Fruit fly (Drosophila melanogaster): ENCODE results near the gene Whamy.

Whamy gene

DNA sequence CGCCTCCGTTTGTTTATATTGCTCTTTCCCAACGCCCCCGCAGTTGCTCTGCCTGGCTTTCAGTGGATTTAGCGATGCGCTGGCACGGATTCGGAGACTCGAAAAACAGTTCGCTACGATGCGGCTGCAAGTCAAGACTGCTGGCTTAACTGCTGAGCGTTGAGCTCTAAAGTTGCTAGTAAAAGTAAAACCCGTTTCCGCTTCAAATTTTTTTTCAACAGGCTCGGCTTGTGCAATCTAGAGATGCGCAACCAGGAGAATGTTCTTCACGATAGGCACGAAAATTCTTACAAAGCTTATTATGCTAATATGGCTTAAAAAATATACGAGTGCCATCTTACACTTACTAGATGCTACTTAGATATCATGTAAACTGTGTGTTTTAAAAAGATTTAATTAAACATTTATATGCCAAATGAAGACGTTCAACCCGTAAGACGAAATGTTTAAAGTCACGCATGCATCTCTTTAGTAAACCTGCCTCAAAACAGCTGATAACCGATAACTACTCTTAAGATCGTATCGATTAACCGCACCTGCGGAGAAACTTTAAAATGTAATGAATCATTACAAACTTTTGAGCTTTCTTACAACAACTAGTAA lies 26.8 kb downstream of the Whamy start, which contains the start of gene CG12948 (continued):
- peak; percentile 49 for TF ChIP-seq corto (GFP tag; optimal IDR thresholded peaks at IDR 0.05)
- TF ChIP-seq Side (GFP tag; optimal IDR thresholded peaks at IDR 0.05), result peak; percentile 19
- no peak for TF ChIP-seq Optix (GFP tag; IDR thresholded peaks at IDR 0.05)
- no peak; the same call in 1 of the 2 replicates for TF ChIP-seq CG32772 (GFP tag; IDR thresholded peaks at IDR 0.05)
- TF ChIP-seq gcm (GFP tag; optimal IDR thresholded peaks at IDR 0.05), result no peak
- no peak for TF ChIP-seq Asciz (GFP tag; optimal IDR thresholded peaks at IDR 0.05)
- TF ChIP-seq ken (GFP tag; IDR thresholded peaks at IDR 0.05), result no peak
- TF ChIP-seq Vsx1 (GFP tag; optimal IDR thresholded peaks at IDR 0.05), result no peak
- no peak for TF ChIP-seq ATbp (GFP tag; optimal IDR thresholded peaks at IDR 0.05)
- no peak for TF ChIP-seq CG6813 (GFP tag; optimal IDR thresholded peaks at IDR 0.05)
- no peak for TF ChIP-seq CG10274 (GFP tag; optimal IDR thresholded peaks at IDR 0.05)
- TF ChIP-seq CG10654 (GFP tag; optimal IDR thresholded peaks at IDR 0.05), result no peak
- no peak for TF ChIP-seq Lhr (GFP tag; optimal IDR thresholded peaks at IDR 0.05)
- no peak for TF ChIP-seq CG7357 (GFP tag; IDR thresholded peaks at IDR 0.05)
- peak; percentile 70 for TF ChIP-seq CG12391 (tag; optimal IDR thresholded peaks at IDR 0.05)
- no peak for TF ChIP-seq CG30431 (GFP tag; optimal IDR thresholded peaks at IDR 0.05)
- TF ChIP-seq CG3847 (GFP tag; IDR thresholded peaks at IDR 0.05), result peak; percentile 54
- no peak for TF ChIP-seq caup (GFP tag; optimal IDR thresholded peaks at IDR 0.05; ENCODE audit: severe bottlenecking)
- 0 out of 3 replicates have a peak, but pooled peaks have one; percentile 40 for TF ChIP-seq CG34422 (GFP tag; IDR thresholded peaks at IDR 0.05)
- no peak for TF ChIP-seq emc (GFP tag; optimal IDR thresholded peaks at IDR 0.05)
- TF ChIP-seq schlank (tag; optimal IDR thresholded peaks at IDR 0.05), result peak; percentile 56
- 0 out of 2 replicates have a peak, but pooled peaks have one; percentile 19 for TF ChIP-seq CG42726 (GFP tag; IDR thresholded peaks at IDR 0.05; ENCODE audit: partially characterized antibody)
- peak; percentile 40 for TF ChIP-seq pho (GFP tag; optimal IDR thresholded peaks at IDR 0.05)
- peak; percentile 61 for TF ChIP-seq CG15514 (GFP tag; optimal IDR thresholded peaks at IDR 0.05)
- TF ChIP-seq CG2875 (GFP tag; optimal IDR thresholded peaks at IDR 0.05), result peak; percentile 11
- TF ChIP-seq CG7963 (GFP tag; IDR thresholded peaks at IDR 0.05; ENCODE audit: partially characterized antibody), result peak; percentile 66; the same call in 2 of the 3 replicates
- TF ChIP-seq pfk (GFP tag; optimal IDR thresholded peaks at IDR 0.05), result no peak
- peak; percentile 42 for TF ChIP-seq esg (GFP tag; conservative IDR thresholded peaks at IDR 0.05)
- TF ChIP-seq bcd (GFP tag; optimal IDR thresholded peaks at IDR 0.05), result no peak
- no peak for TF ChIP-seq CG7556 (GFP tag; optimal IDR thresholded peaks at IDR 0.05)
- TF ChIP-seq cato (GFP tag; optimal IDR thresholded peaks at IDR 0.05; ENCODE audit: borderline replicate concordance), result no peak
- TF ChIP-seq CG43689 (GFP tag; IDR thresholded peaks at IDR 0.05), result no peak
- TF ChIP-seq ranshi (GFP tag; IDR thresholded peaks at IDR 0.05), result no peak; the same call in 1 of the 2 replicates
- peak; percentile 50 for TF ChIP-seq tin (GFP tag; optimal IDR thresholded peaks at IDR 0.05)
- no peak for TF ChIP-seq ash1 (GFP tag; optimal IDR thresholded peaks at IDR 0.05)
- TF ChIP-seq insv (GFP tag; optimal IDR thresholded peaks at IDR 0.05), result peak in 1 of 2 experiments; percentile 32
- peak; percentile 46 to 52 for TF ChIP-seq dpn (GFP tag; optimal IDR thresholded peaks at IDR 0.05)
- TF ChIP-seq Sin3A (optimal IDR thresholded peaks at IDR 0.05), result peak; percentile 55
- TF ChIP-seq Kr (GFP tag; optimal IDR thresholded peaks at IDR 0.05), result no peak
- no peak for TF ChIP-seq CG2678 (tag; optimal IDR thresholded peaks at IDR 0.05)
- TF ChIP-seq ro (GFP tag; IDR thresholded peaks at IDR 0.05), result no peak
- TF ChIP-seq otp (GFP tag; IDR thresholded peaks at IDR 0.05), result no peak
- TF ChIP-seq fd64A (GFP tag; optimal IDR thresholded peaks at IDR 0.05), result peak; percentile 4
- TF ChIP-seq exex (tag; optimal IDR thresholded peaks at IDR 0.05), result no peak
- TF ChIP-seq sug (tag; optimal IDR thresholded peaks at IDR 0.05), result peak; percentile 68
- TF ChIP-seq pum (GFP tag; optimal IDR thresholded peaks at IDR 0.05), result peak; percentile 16
- TF ChIP-seq fru (optimal IDR thresholded peaks at IDR 0.05), result no peak
- no peak for TF ChIP-seq cas (GFP tag; IDR thresholded peaks at IDR 0.05)
- TF ChIP-seq CG4730 (GFP tag; IDR thresholded peaks at IDR 0.05), result no peak
- TF ChIP-seq CG11723 (GFP tag; optimal IDR thresholded peaks at IDR 0.05), result no peak

Measured in whole organism, embryonic.